Fruit fly (Drosophila melanogaster) whole organism, wandering third instar larva: ENCODE measurements around the gene Nak.

Experiments
- Abd-B ChIP-seq: fragments of >200 bp; optimal IDR thresholded peaks from 2 replicates; lab custom pipeline; 2017; ENCODE audit warnings: missing biosample characterization, missing genetic modification characterization
- CG9705 ChIP-seq: fragments of 200-800 bp; sonication (Bioruptor generic); optimal IDR thresholded peaks from 2 replicates; lab custom pipeline; 2018; ENCODE audit warnings: missing biosample characterization, mild to moderate bottlenecking, missing genetic modification characterization
- GATAd ChIP-seq: sonication (Bioruptor generic); optimal IDR thresholded peaks from 2 replicates; lab custom pipeline; 2016; ENCODE audit warnings: missing biosample characterization, missing genetic modification characterization
- Mio ChIP-seq: sonication (Bioruptor generic); optimal IDR thresholded peaks from 2 replicates; lab custom pipeline; 2016; ENCODE audit warnings: missing biosample characterization, missing genetic modification characterization
- N ChIP-seq: fragments of >200 bp; optimal IDR thresholded peaks from 2 replicates; lab custom pipeline; 2018; ENCODE audit warnings: missing biosample characterization, missing external identifiers, missing genetic modification characterization
- Vsx2 ChIP-seq: fragments of 200-300, 225-300 bp; sonication (Bioruptor generic); optimal IDR thresholded peaks from 2 replicates; lab custom pipeline; 2018; ENCODE audit warnings: missing biosample characterization, missing genetic modification characterization; ENCODE audit not compliant: partially characterized antibody
- br ChIP-seq: fragments of 200-800 bp; sonication (Bioruptor generic); optimal IDR thresholded peaks from 2 replicates; lab custom pipeline; 2016; ENCODE audit warnings: missing biosample characterization, missing genetic modification characterization
- usp ChIP-seq: fragments of >200 bp; optimal IDR thresholded peaks from 2 replicates; lab custom pipeline; 2017; ENCODE audit warnings: missing biosample characterization, missing genetic modification characterization

DNA sequence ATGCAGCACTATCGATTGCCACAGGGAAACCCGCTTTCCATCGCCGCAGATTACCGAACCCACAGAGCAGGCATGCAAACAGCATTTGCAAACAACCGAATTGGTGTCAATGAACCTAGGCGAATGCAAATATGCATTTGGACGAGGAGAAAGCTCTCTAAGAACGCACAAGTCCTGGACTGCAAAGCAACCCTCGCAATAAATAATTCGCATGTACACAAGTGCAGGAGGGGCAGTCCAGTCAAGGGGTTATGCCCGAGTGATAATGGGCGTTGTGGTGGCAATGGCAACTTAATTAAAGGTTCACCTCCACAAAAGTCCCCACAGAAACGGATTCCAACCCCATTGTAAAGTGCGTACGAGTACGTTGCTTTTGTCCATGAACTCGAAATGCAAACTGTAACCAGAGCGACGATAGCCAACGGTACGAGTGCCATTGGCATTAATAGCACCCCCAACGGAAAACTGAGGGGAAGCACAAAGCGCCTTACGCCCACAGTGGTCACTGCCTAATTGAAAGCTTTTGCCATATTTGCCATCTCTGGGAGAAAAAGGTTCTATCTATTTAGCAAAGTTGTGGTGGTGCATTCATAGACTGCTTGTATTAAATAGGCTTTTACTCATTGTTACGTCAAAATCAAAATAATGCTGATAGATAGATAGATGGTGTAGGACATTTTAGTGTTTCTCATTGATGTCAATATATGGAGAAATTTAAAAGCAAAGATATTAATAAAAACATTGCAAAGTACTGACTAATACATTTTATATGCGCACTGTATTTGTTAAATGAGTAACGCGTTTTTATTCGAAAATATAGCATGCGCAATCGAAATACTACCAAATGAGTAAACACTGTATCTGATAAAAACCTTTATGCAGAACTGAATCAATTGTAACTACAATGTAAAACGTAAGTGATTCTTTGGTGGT is 14.5 kb upstream of the Nak start:
- no peak for TF ChIP-seq CG9705 (GFP tag; lab: Kevin White, UChicago)
- TF ChIP-seq Vsx2 (GFP tag; lab: Kevin White, UChicago), result no peak
- TF ChIP-seq usp (GFP tag; lab: Kevin White, UChicago), result no peak
- TF ChIP-seq br, result peak; percentile 28
- no peak for TF ChIP-seq Abd-B (GFP tag; lab: Kevin White, UChicago)
- TF ChIP-seq N (GFP tag; lab: Kevin White, UChicago), result no peak
- no peak for TF ChIP-seq Mio (GFP tag; lab: Kevin White, UChicago)
- no peak for TF ChIP-seq GATAd (GFP tag; lab: Kevin White, UChicago)
